Fruit fly (Drosophila melanogaster) whole organism, embryonic: ENCODE results near the gene Ugt316A1.

Source experiments
- CG10321 ChIP-seq: fragments of 200-800 bp; sonication (Bioruptor generic); IDR thresholded peaks from 2 replicates; pipeline ENCODE4 v1.3.6; 2022; ENCODE audit warnings: missing biosample characterization, missing genetic modification characterization
- CG4282 ChIP-seq: fragments of 200-800 bp; sonication (Bioruptor generic); optimal IDR thresholded peaks from 2 replicates; lab custom pipeline; 2016; ENCODE audit warnings: missing biosample characterization, missing genetic modification characterization
- CG4404 ChIP-seq: fragments of 200-800 bp; sonication (Bioruptor generic); IDR thresholded peaks from 2 replicates; pipeline ENCODE4 v1.3.6; 2022; ENCODE audit warnings: missing biosample characterization, missing genetic modification characterization
- CG8944 ChIP-seq: fragments of 200-800 bp; sonication (Bioruptor generic); optimal IDR thresholded peaks from 3 replicates; lab custom pipeline; 2016; ENCODE audit warnings: missing biosample characterization, missing genetic modification characterization
- Hr39 ChIP-seq: fragments of >200 bp; optimal IDR thresholded peaks from 2 replicates; lab custom pipeline; 2017
- TFAM ChIP-seq: fragments of 200-800 bp; sonication (Bioruptor generic); optimal IDR thresholded peaks from 2 replicates; lab custom pipeline; 2017; ENCODE audit warnings: missing biosample characterization, missing genetic modification characterization, inconsistent platforms
- aop ChIP-seq: fragments of 200-800 bp; sonication (Bioruptor generic); IDR thresholded peaks from 2 replicates; pipeline ENCODE4 v1.3.6; 2022; ENCODE audit warnings: missing biosample characterization, missing genetic modification characterization
- jing ChIP-seq: fragments of 200-800 bp; sonication (Bioruptor generic); optimal IDR thresholded peaks from 2 replicates; lab custom pipeline; 2018; ENCODE audit warnings: missing biosample characterization, mild to moderate bottlenecking, missing genetic modification characterization
- kay ChIP-seq: fragments of 200-800 bp; sonication (Bioruptor generic); optimal IDR thresholded peaks from 2 replicates; lab custom pipeline; 2016; ENCODE audit warnings: missing biosample characterization, missing genetic modification characterization
- nerfin-1 ChIP-seq: fragments of 200-800 bp; sonication (Bioruptor generic); optimal IDR thresholded peaks from 3 replicates; lab custom pipeline; 2019; ENCODE audit warnings: missing biosample characterization, mild to moderate bottlenecking, missing genetic modification characterization, moderate library complexity

- TF ChIP-seq CG4404 = no peak
- TF ChIP-seq jing (GFP tag; lab: Kevin White, UChicago) = no peak
- no peak for TF ChIP-seq TFAM (GFP tag; lab: Kevin White, UChicago)
- no peak for TF ChIP-seq CG4282 (GFP tag; lab: Kevin White, UChicago)
- TF ChIP-seq kay (GFP tag; lab: Kevin White, UChicago) = no peak
- no peak for TF ChIP-seq aop (GFP tag; lab: Robert Waterston, UW)
- TF ChIP-seq nerfin-1 (tag; lab: Kevin White, UChicago) = no peak
- no peak for TF ChIP-seq Hr39 (lab: Kevin White, UChicago)
- TF ChIP-seq CG10321 = no peak
- TF ChIP-seq CG8944 (GFP tag; lab: Kevin White, UChicago) = no peak
Observed at dm6 chr3L:19016133-19016804, 46.3 kb downstream of the Ugt316A1 start.
